Fruit fly (Drosophila melanogaster) Kc167 (cell line): Measurements from ENCODE around the gene CG9926.

Source experiments
- h ChIP-seq: fragments of >200 bp; optimal IDR thresholded peaks from 3 replicates; lab custom pipeline; 2018; ENCODE audit warnings: missing external identifiers
- insv ChIP-seq: fragments of >200 bp; optimal IDR thresholded peaks from 3 replicates; lab custom pipeline; 2018; ENCODE audit warnings: missing external identifiers
- psq ChIP-seq: fragments of >200 bp; optimal IDR thresholded peaks from 2 replicates; lab custom pipeline; 2017; ENCODE audit warnings: missing external identifiers

DNA sequence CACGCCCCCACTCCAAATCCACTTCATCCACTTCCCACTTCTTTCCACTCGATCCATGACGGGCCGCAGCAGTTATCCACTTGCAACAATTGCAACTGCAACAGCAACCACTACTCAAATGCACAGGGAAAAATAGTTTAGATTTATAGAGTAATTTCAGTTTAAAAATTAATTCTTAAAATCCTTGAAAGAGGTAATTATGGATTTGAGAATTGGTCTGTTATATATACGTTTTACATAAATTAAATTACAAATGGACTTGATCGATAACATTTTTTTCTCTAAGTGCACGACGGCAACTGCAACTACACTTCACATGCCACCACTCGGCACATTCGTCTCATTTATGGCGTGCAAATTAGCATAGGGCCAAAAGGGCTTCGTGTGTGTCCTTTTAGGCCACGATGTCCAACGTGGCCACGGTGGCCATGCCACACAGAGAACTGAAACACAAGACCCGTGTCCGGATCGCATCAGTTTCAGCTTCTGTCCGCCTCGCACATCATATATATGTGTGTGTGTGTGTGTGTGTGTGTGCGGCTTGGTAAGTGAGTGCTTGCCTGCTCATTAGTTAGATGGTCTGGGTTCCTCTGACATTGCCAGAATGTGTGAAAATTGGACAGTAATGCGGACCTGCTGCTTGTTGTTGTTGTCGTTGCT, 34.1 kb upstream of the CG9926 start:
- TF ChIP-seq psq (lab: Kevin White, UChicago) (no peak), insv (no peak), h (lab: Kevin White, UChicago) (no peak)
